Worm (Caenorhabditis elegans) whole organism, L4 larva: ENCODE results near the gene mbf-1.

ENCODE experiments used
- F26F4.8 ChIP-seq: fragments of 200-800 bp; sonication (Bioruptor generic); conservative IDR thresholded peaks from 2 replicates; pipeline ENCODE4 v1.3.6; 2022; ENCODE audit warnings: missing genetic modification characterization, missing compliant biosample characterization
- F37D6.2 ChIP-seq: sonication (generic microtip); optimal IDR thresholded peaks from 2 replicates; lab custom pipeline; 2016; ENCODE audit warnings: mild to moderate bottlenecking, missing genetic modification characterization, missing compliant biosample characterization
- T20F7.1 ChIP-seq: fragments of 200-800 bp; sonication (Bioruptor generic); optimal IDR thresholded peaks from 2 replicates; lab custom pipeline; 2018; ENCODE audit warnings: mild to moderate bottlenecking, missing genetic modification characterization, missing compliant biosample characterization
- Y105C5A.15 ChIP-seq: fragments of 200-800 bp; sonication (Bioruptor generic); IDR thresholded peaks from 2 replicates; pipeline ENCODE4 v1.3.6; 2022; ENCODE audit warnings: missing genetic modification characterization, missing compliant biosample characterization
- Y48G9A.11 ChIP-seq: fragments of 200-800 bp; sonication (Bioruptor generic); IDR thresholded peaks from 2 replicates; pipeline ENCODE4 v1.3.6; 2022; ENCODE audit warnings: missing genetic modification reagents, missing genetic modification characterization, missing compliant biosample characterization
- ZK337.2 ChIP-seq: fragments of 200-800 bp; sonication (Bioruptor generic); IDR thresholded peaks from 2 replicates; pipeline ENCODE4 v1.3.6; 2022; ENCODE audit warnings: missing genetic modification reagents, missing genetic modification characterization, missing compliant biosample characterization
- aha-1 ChIP-seq: fragments of 150-350 bp; peaks from one replicate; lab custom pipeline; 2014; ENCODE audit warnings: missing biosample characterization, missing genetic modification characterization
- aly-2 ChIP-seq: sonication (generic microtip); optimal IDR thresholded peaks from 2 replicates; lab custom pipeline; 2018; ENCODE audit warnings: missing biosample characterization, missing genetic modification characterization
- ama-1 ChIP-seq: fragments of 150-350 bp; optimal IDR thresholded peaks from 2 replicates; lab custom pipeline; 2014; ENCODE audit warnings: inconsistent platforms, mixed read lengths
- ceh-28 ChIP-seq: fragments of 150-350 bp; optimal IDR thresholded peaks from 2 replicates; lab custom pipeline; 2014; ENCODE audit warnings: missing biosample characterization, missing genetic modification reagents, missing genetic modification characterization
- ceh-62 ChIP-seq: sonication (generic microtip); optimal IDR thresholded peaks from 2 replicates; lab custom pipeline; 2017; ENCODE audit warnings: missing biosample characterization, missing genetic modification characterization
- ces-1 ChIP-seq: fragments of 150-350 bp; sonication (generic microtip); optimal IDR thresholded peaks from 4 replicates; lab custom pipeline; 2014; ENCODE audit warnings: missing biosample characterization, missing genetic modification reagents, missing genetic modification characterization
- ctbp-1 ChIP-seq: fragments of 200-800 bp; sonication (Bioruptor generic); IDR thresholded peaks from 2 replicates; pipeline ENCODE4 v1.3.6; 2022; ENCODE audit warnings: missing genetic modification reagents, missing genetic modification characterization, missing compliant biosample characterization
- daf-19 ChIP-seq: fragments of 200-800 bp; sonication (Bioruptor generic); conservative IDR thresholded peaks from 2 replicates; pipeline ENCODE4 v1.3.6; 2022; ENCODE audit warnings: missing genetic modification characterization, missing compliant biosample characterization
- dmd-6 ChIP-seq: fragments of 200-800 bp; sonication (Bioruptor generic); IDR thresholded peaks from 2 replicates; pipeline ENCODE4 v1.3.6; 2022; ENCODE audit warnings: missing genetic modification reagents, missing genetic modification characterization, missing compliant biosample characterization
- dpl-1 ChIP-seq: fragments of 150-350 bp; optimal IDR thresholded peaks from 2 replicates; lab custom pipeline; 2014; ENCODE audit warnings: missing biosample characterization, missing genetic modification reagents, missing genetic modification characterization
- duxl-1 ChIP-seq: sonication (generic microtip); optimal IDR thresholded peaks from 2 replicates; lab custom pipeline; 2016; ENCODE audit warnings: mild to moderate bottlenecking, missing genetic modification characterization, moderate library complexity, missing compliant biosample characterization; ENCODE audit not compliant: poor library complexity
- egl-27 ChIP-seq: sonication (generic microtip); optimal IDR thresholded peaks from 3 replicates; lab custom pipeline; 2017; ENCODE audit warnings: missing biosample characterization, missing genetic modification reagents, missing genetic modification characterization
- hif-1 ChIP-seq, 2 experiments: sonication (generic microtip); optimal IDR thresholded peaks; 2 replicates each; lab custom pipeline; 2016 to 2017; ENCODE audit warnings: missing compliant biosample characterization in 2 of 2, missing genetic modification characterization in 2 of 2, missing genetic modification reagents in 2 of 2, missing genotype in 2 of 2, mild to moderate bottlenecking in 1 of 2
- hlh-30 ChIP-seq: sonication (generic microtip); optimal IDR thresholded peaks from 2 replicates; lab custom pipeline; 2017; ENCODE audit warnings: antibody characterized with exemption, mild to moderate bottlenecking, missing genetic modification characterization, missing compliant biosample characterization; ENCODE audit not compliant: insufficient read depth
- hmg-1.1 ChIP-seq: fragments of 200-800 bp; sonication (Bioruptor generic); IDR thresholded peaks from 2 replicates; pipeline ENCODE4 v1.3.6; 2022; ENCODE audit warnings: missing genetic modification reagents, missing genetic modification characterization, missing compliant biosample characterization
- lin-13 ChIP-seq: fragments of 150-350 bp; optimal IDR thresholded peaks from 2 replicates; lab custom pipeline; 2014; ENCODE audit warnings: missing biosample characterization, missing genetic modification reagents, missing genetic modification characterization
- lin-29 ChIP-seq: fragments of 200-800 bp; sonication (Bioruptor generic); IDR thresholded peaks from 2 replicates; pipeline ENCODE4 v1.3.6; 2022; ENCODE audit warnings: missing genetic modification reagents, missing genetic modification characterization, missing compliant biosample characterization
- lin-38 ChIP-seq: fragments of 200-800 bp; sonication (Bioruptor generic); IDR thresholded peaks from 2 replicates; pipeline ENCODE4 v1.3.6; 2022; ENCODE audit warnings: missing genetic modification reagents, missing genetic modification characterization, missing compliant biosample characterization
- lir-3 ChIP-seq: sonication (generic microtip); optimal IDR thresholded peaks from 2 replicates; lab custom pipeline; 2016; ENCODE audit warnings: mild to moderate bottlenecking, missing genetic modification characterization, missing compliant biosample characterization
- lsy-2 ChIP-seq, 2 experiments: fragments of 150-350 bp in 1 of 2; sonication (generic microtip) in 1 of 2; optimal IDR thresholded peaks; 2 replicates each; lab custom pipeline; 2014 to 2017; ENCODE audit warnings: missing biosample characterization in 2 of 2, missing genetic modification characterization in 2 of 2
- mdl-1 ChIP-seq, 2 experiments: fragments of 150-350 bp in 1 of 2; sonication (generic microtip) in 1 of 2; optimal IDR thresholded peaks; 2 replicates each; lab custom pipeline; 2014 to 2017; ENCODE audit warnings: missing biosample characterization in 2 of 2, missing genetic modification characterization in 2 of 2
- mep-1 ChIP-seq: fragments of 150-350 bp; sonication (generic microtip); optimal IDR thresholded peaks from 3 replicates; lab custom pipeline; 2014; ENCODE audit warnings: missing biosample characterization, missing genetic modification characterization
- mes-2 ChIP-seq: sonication (generic microtip); optimal IDR thresholded peaks from 2 replicates; lab custom pipeline; 2016; ENCODE audit warnings: missing genotype, mild to moderate bottlenecking, missing genetic modification characterization, missing compliant biosample characterization; ENCODE audit not compliant: poor library complexity, severe bottlenecking
- mxl-3 ChIP-seq: fragments of 200-800 bp; sonication (Bioruptor generic); optimal IDR thresholded peaks from 2 replicates; lab custom pipeline; 2018; ENCODE audit warnings: mild to moderate bottlenecking, missing genetic modification characterization, missing compliant biosample characterization
- nhr-28 ChIP-seq: fragments of 150-350 bp; optimal IDR thresholded peaks from 2 replicates; lab custom pipeline; 2014; ENCODE audit warnings: missing biosample characterization, missing genetic modification characterization
- nhr-41 ChIP-seq: fragments of 200-800 bp; sonication (Bioruptor generic); IDR thresholded peaks from 2 replicates; pipeline ENCODE4 v1.3.6; 2022; ENCODE audit warnings: missing genetic modification reagents, missing genetic modification characterization, missing compliant biosample characterization
- nhr-76 ChIP-seq: fragments of 150-350 bp; optimal IDR thresholded peaks from 2 replicates; lab custom pipeline; 2014; ENCODE audit warnings: missing biosample characterization, missing genetic modification characterization
- rbr-2 ChIP-seq: sonication (generic microtip); optimal IDR thresholded peaks from 2 replicates; lab custom pipeline; 2016; ENCODE audit warnings: missing genotype, missing genetic modification characterization, missing compliant biosample characterization
- skn-1 ChIP-seq: fragments of 150-350 bp; optimal IDR thresholded peaks from 2 replicates; lab custom pipeline; 2014; ENCODE audit warnings: missing biosample characterization, missing genetic modification characterization
- unc-62 ChIP-seq, 3 experiments: fragments of 150-350 bp in 1 of 3; sonication (generic microtip); optimal IDR thresholded peaks in 2 of 3; peaks in 1 of 3; 1 replicate in 1 of 3; 2 replicates in 2 of 3; lab custom pipeline; 2014 to 2017; ENCODE audit warnings: missing biosample characterization in 3 of 3, missing genetic modification characterization in 3 of 3, missing genetic modification reagents in 3 of 3, missing genotype in 1 of 3
- vab-7 ChIP-seq: fragments of 200-800 bp; sonication (Bioruptor generic); IDR thresholded peaks from 2 replicates; pipeline ENCODE4 v1.3.6; 2022; ENCODE audit warnings: missing genetic modification reagents, missing genetic modification characterization, missing compliant biosample characterization
- zfp-2 ChIP-seq: sonication (generic microtip); optimal IDR thresholded peaks from 2 replicates; lab custom pipeline; 2016; ENCODE audit warnings: mild to moderate bottlenecking, missing genetic modification characterization, missing compliant biosample characterization
- ztf-11 ChIP-seq: fragments of 150-350 bp; optimal IDR thresholded peaks from 2 replicates; lab custom pipeline; 2014; ENCODE audit warnings: missing biosample characterization, missing genetic modification characterization

The mbf-1 gene

DNA sequence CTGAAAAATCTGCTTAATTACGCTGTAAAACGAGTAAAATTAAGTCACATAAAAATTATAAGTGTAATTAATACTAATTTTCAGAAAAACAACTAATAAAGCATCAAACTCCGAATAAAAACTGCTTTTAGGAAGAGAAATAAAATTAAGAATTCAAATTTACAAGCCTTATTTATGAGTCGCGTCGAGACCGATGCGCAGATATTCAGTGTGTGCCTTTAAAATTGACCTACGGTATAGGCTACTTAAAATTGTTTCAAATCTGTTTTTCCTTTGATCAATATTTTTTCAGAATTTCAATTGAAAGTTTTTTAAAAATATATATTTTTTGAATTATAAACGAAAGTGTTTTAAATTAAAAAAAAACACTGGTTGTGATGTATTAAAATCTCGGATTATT lies 18.0 kb upstream of the mbf-1 start, which contains the start of gene sms-1:
Gene sms-1, minus strand, starts transcription at position 6 of the 400 bp plus-strand sequence.
- TF ChIP-seq hmg-1.1 (GFP tag; lab: Robert Waterston, UW) = no peak
- TF ChIP-seq aha-1 (tag; lab: Kevin White, UChicago) = no peak
- TF ChIP-seq zfp-2 (tag; lab: Kevin White, UChicago) = no peak
- TF ChIP-seq aly-2 = no peak
- TF ChIP-seq daf-19 (GFP tag; lab: Robert Waterston, UW) = no peak
- TF ChIP-seq dmd-6 (GFP tag; lab: Robert Waterston, UW) = no peak
- no peak for TF ChIP-seq nhr-28 (tag; lab: Kevin White, UChicago)
- no peak for TF ChIP-seq skn-1 (tag; lab: Kevin White, UChicago)
- no peak for TF ChIP-seq Y48G9A.11 (GFP tag; lab: Robert Waterston, UW)
- TF ChIP-seq, all 104 proteins: peak for 0

DNA sequence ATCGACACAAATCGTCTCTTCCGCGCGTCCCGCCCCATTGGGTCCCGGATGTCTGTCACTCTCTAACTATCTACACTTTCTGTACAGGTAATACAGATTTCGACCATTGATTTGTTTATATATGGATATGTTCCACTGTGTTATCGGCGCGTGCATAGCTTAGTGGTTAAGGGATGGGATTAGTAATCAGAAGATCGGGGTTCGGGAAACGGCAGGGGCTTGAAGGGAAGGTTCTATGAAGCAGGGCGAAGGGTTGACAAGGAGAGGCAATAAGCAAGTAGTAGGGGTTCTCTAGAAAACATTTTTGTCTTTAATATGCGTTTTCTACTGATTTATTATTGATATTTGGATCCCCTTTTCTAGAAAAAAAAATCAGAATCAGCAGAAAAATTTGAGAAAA lies 17.1 kb upstream of the mbf-1 start:
- TF ChIP-seq Y48G9A.11 (GFP tag; lab: Robert Waterston, UW) (0 out of 2 replicates have a peak, but pooled peaks have one; percentile 6), lin-38 (GFP tag; lab: Robert Waterston, UW) (peak; percentile 48), Y105C5A.15 (GFP tag; lab: Robert Waterston, UW) (0 out of 2 replicates have a peak, but pooled peaks have one; percentile 42)
- TF ChIP-seq, all 104 proteins: peak for 3; not testable (repeated sequence) for 101

DNA sequence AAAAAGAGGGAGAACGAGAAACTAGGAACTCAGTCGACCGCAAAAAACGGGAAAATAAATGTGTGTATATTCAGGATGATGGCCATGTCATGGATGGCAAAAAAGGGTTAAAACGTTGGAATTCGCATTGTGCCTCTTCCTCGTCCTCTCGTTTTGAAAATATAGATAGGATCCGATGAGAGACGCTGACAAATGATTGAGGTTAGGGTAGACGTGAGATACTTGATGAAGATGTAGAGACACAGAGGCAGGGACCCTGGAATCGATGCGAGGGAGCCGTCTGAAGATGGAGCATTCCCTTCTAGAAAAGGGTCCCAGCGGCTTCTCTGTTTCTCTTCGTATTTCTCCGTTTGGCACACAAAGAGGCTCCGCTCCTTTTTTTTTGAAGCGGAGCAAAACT lies 14.8 kb upstream of the mbf-1 start:
- TF ChIP-seq hmg-1.1 (GFP tag; lab: Robert Waterston, UW) = peak; percentile 48; the same call in 1 of the 2 replicates
- TF ChIP-seq unc-62 (GFP tag; optimal IDR thresholded peaks at IDR 0.05 in 1 of 2; lab: Kevin White, UChicago) = peak in 1 of 2 experiments; percentile 68
- no peak for TF ChIP-seq unc-62 (tag; optimal IDR thresholded peaks at IDR 0.05; lab: Kevin White, UChicago)
- no peak for TF ChIP-seq ZK337.2 (GFP tag; lab: Robert Waterston, UW)
- peak; percentile 20 for TF ChIP-seq ceh-28 (tag; lab: Kevin White, UChicago)
- no peak for TF ChIP-seq egl-27 (tag; lab: Kevin White, UChicago)
- TF ChIP-seq duxl-1 (tag; lab: Kevin White, UChicago) = no peak
- TF ChIP-seq lsy-2 (tag; optimal IDR thresholded peaks at IDR 0.05; lab: Kevin White, UChicago) = peak in 1 of 2 experiments; percentile 52
- peak; percentile 18 for TF ChIP-seq mes-2
- TF ChIP-seq ces-1 (GFP tag; lab: Kevin White, UChicago) = peak; percentile 22
- TF ChIP-seq F37D6.2 = peak; percentile 21
- peak; percentile 62; the same call in 1 of the 2 replicates for TF ChIP-seq ctbp-1 (GFP tag; lab: Robert Waterston, UW)
- TF ChIP-seq rbr-2 (tag; lab: Kevin White, UChicago) = peak; percentile 35
- peak; percentile 40 for TF ChIP-seq mep-1 (tag; lab: Kevin White, UChicago)
- no peak for TF ChIP-seq vab-7

DNA sequence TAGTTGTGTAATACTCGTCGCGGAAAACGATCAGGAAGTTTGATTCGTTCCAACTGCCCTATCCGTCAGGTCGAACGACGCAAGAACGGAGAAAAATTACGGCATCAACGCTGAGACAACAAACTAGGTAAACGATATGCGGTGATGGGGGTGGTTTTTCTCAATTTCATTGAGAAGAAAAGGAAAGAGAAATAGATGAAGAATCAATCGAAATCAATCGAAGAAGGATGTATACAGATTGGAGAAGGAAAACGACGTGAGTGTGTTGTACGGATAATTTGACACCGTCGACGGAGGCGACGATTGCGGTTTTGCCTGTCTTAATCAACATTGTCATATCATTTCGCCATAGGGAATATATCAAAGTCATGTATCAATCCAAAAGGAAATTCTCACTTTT lies 13.7 kb upstream of the mbf-1 start:
- TF ChIP-seq mxl-3 (GFP tag; lab: Kevin White, UChicago) (peak; percentile 0), Y105C5A.15 (GFP tag; lab: Robert Waterston, UW) (no peak), lir-3 (tag; lab: Kevin White, UChicago) (no peak), nhr-28 (tag; lab: Kevin White, UChicago) (peak; percentile 15), lin-38 (GFP tag; lab: Robert Waterston, UW) (no peak), unc-62 (GFP tag; optimal IDR thresholded peaks at IDR 0.05 in 1 of 2; lab: Kevin White, UChicago) (peak in 1 of 2 experiments; percentile 37), unc-62 (tag; optimal IDR thresholded peaks at IDR 0.05; lab: Kevin White, UChicago) (no peak)

DNA sequence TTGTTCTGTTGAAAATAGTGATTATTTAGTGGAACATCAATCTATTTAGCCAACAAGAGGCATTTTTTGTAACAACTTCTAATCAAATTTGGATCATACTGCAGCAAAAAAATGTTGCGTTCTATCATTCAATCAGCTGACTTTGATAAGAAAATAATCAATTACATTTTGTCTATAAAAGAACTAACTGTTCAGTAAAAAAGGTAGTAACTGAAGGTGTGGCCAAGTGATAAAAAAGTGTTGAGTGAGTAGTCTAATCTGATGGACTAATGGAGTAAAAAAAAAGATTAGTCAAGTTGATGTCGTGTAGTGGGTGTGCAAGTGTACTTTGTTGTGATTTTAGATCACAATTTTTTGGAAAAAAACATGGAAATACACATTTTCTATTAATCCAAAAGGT lies 12.2 kb upstream of the mbf-1 start:
- TF ChIP-seq hlh-30 (tag; lab: Kevin White, UChicago) (peak; percentile 47), aly-2 (no peak), ces-1 (GFP tag; lab: Kevin White, UChicago) (no peak), unc-62 (GFP tag; optimal IDR thresholded peaks at IDR 0.05 in 1 of 2; lab: Kevin White, UChicago) (no peak), unc-62 (tag; optimal IDR thresholded peaks at IDR 0.05; lab: Kevin White, UChicago) (no peak), nhr-76 (tag; lab: Kevin White, UChicago) (no peak), egl-27 (tag; lab: Kevin White, UChicago) (no peak), nhr-41 (no peak), mdl-1 (tag; optimal IDR thresholded peaks at IDR 0.05; lab: Kevin White, UChicago) (no peak), zfp-2 (tag; lab: Kevin White, UChicago) (no peak), lin-38 (GFP tag; lab: Robert Waterston, UW) (no peak), nhr-28 (tag; lab: Kevin White, UChicago) (peak; percentile 48), dpl-1 (GFP tag; lab: Kevin White, UChicago) (no peak), ceh-62 (tag; lab: Kevin White, UChicago) (no peak), dmd-6 (GFP tag; lab: Robert Waterston, UW) (peak; percentile 28; the same call in 1 of the 2 replicates), Y105C5A.15 (GFP tag; lab: Robert Waterston, UW) (no peak), duxl-1 (tag; lab: Kevin White, UChicago) (no peak), ztf-11 (no peak), lin-13 (no peak), ama-1 (lab: Kevin White, UChicago) (no peak), mep-1 (tag; lab: Kevin White, UChicago) (no peak), F26F4.8 (no peak), mxl-3 (GFP tag; lab: Kevin White, UChicago) (no peak), lin-29 (GFP tag; lab: Robert Waterston, UW) (no peak), hif-1 (tag; optimal IDR thresholded peaks at IDR 0.05; lab: Kevin White, UChicago) (no peak), T20F7.1 (no peak), aha-1 (tag; lab: Kevin White, UChicago) (peak; percentile 83)
